Fruit fly (Drosophila melanogaster) whole organism: Measurements from ENCODE around the gene CG6656.

Source experiments
- Dll ChIP-seq: fragments of >200 bp; optimal IDR thresholded peaks from 2 replicates; lab custom pipeline; 2017
- EcR ChIP-seq, 2 experiments: fragments of >200 bp; optimal IDR thresholded peaks; 2 replicates each; lab custom pipeline; 2017; ENCODE audit warnings: missing biosample characterization in 2 of 2, missing genetic modification characterization in 2 of 2, missing genetic modification reagents in 2 of 2
- pan ChIP-seq: fragments of >200 bp; optimal IDR thresholded peaks from 2 replicates; lab custom pipeline; 2017
- psq ChIP-seq: fragments of >200 bp; optimal IDR thresholded peaks from 2 replicates; lab custom pipeline; 2017

DNA sequence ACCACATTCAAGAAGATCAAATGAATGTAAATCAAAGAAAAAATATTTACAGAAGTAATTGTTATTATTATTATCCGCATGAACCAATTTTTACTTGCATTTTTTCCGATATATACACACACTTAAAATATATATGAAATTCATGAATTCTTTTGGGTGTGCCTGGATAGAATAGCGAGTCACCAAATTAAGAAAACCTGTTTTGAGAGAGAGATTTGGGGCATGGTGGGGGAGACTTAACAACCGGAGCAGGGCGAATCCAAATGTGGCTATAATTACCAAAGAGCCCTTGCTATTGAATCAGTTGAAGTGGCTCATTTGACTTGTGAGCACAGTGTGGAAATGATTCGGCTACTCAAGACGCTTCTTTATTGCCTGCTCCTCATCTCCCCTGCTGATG is 38.4 kb downstream of the CG6656 start, which contains the start of gene Qsox2:
- no peak for TF ChIP-seq psq
- TF ChIP-seq Dll (lab: Kevin White, UChicago): no peak
- no peak for TF ChIP-seq EcR (GFP tag; optimal IDR thresholded peaks at IDR 0.05; lab: Kevin White, UChicago)
- no peak for TF ChIP-seq pan (lab: Kevin White, UChicago)
